Worm (Caenorhabditis elegans): Measurements from ENCODE around the gene rme-1.

ce11 chrV:6253936-6254335 is 45.3 kb downstream of the rme-1 start:
- TF ChIP-seq zag-1 (tag; optimal IDR thresholded peaks at IDR 0.05) (no peak), fos-1 (tag; optimal IDR thresholded peaks at IDR 0.05) (no peak), jun-1 (tag; optimal IDR thresholded peaks at IDR 0.05) (no peak), ceh-82 (tag; optimal IDR thresholded peaks at IDR 0.05) (no peak), pha-4 (tag; optimal IDR thresholded peaks at IDR 0.05) (no peak), fkh-10 (GFP tag; optimal IDR thresholded peaks at IDR 0.05) (no peak), unc-62 (GFP tag; optimal IDR thresholded peaks at IDR 0.05) (no peak), ceh-9 (tag; optimal IDR thresholded peaks at IDR 0.05) (no peak), nhr-43 (tag; optimal IDR thresholded peaks at IDR 0.05; ENCODE audit: poor library complexity, severe bottlenecking) (no peak)
